Worm (Caenorhabditis elegans): ENCODE results near the gene pqn-48.

pqn-48 gene

ce11 chrII:4089183-4089582 is 50.5 kb downstream of the pqn-48 start (continued):
- TF ChIP-seq rnt-1 (tag; optimal IDR thresholded peaks at IDR 0.05) (peak; percentile 66), ceh-63 (GFP tag; optimal IDR thresholded peaks at IDR 0.05) (no peak), nhr-12 (tag; optimal IDR thresholded peaks at IDR 0.05) (no peak), nhr-47 (tag; optimal IDR thresholded peaks at IDR 0.05) (peak; percentile 49), nhr-85 (tag) (peak; percentile 82), ztf-4 (tag; optimal IDR thresholded peaks at IDR 0.05) (peak; percentile 19), jun-1 (tag; optimal IDR thresholded peaks at IDR 0.05) (peak; percentile 53), mep-1 (tag; optimal IDR thresholded peaks at IDR 0.05) (peak; percentile 45), nhr-20 (tag; optimal IDR thresholded peaks at IDR 0.05) (peak; percentile 86), elt-3 (tag; optimal IDR thresholded peaks at IDR 0.05) (peak in 4 of 6 experiments; percentile 7 to 74 (median 56)), egl-13 (tag; optimal IDR thresholded peaks at IDR 0.05) (no peak), unc-130 (tag; optimal IDR thresholded peaks at IDR 0.05) (peak; percentile 50), nhr-71 (tag; optimal IDR thresholded peaks at IDR 0.05) (peak; percentile 86), nhr-19 (GFP tag; conservative IDR thresholded peaks at IDR 0.05) (peak; percentile 77), aly-2 (tag; optimal IDR thresholded peaks at IDR 0.05) (no peak), xbp-1 (tag; optimal IDR thresholded peaks at IDR 0.05) (no peak), grh-1 (GFP tag; IDR thresholded peaks at IDR 0.05) (peak; percentile 23; the same call in 1 of the 2 replicates), zag-1 (tag; optimal IDR thresholded peaks at IDR 0.05) (no peak)

- no peak for TF ChIP-seq pax-3 (tag; optimal IDR thresholded peaks at IDR 0.05)
- no peak for TF ChIP-seq nhr-12 (tag; optimal IDR thresholded peaks at IDR 0.05)
- peak; percentile 67 for TF ChIP-seq nhr-85 (tag)
- no peak for TF ChIP-seq unc-98 (GFP tag; IDR thresholded peaks at IDR 0.05)
- TF ChIP-seq lin-35 (GFP tag; optimal IDR thresholded peaks at IDR 0.05): peak in 1 of 2 experiments; percentile 63
- no peak for TF ChIP-seq isw-1 (GFP tag; IDR thresholded peaks at IDR 0.05)
- peak; percentile 33 for TF ChIP-seq nhr-90 (tag; optimal IDR thresholded peaks at IDR 0.05; ENCODE audit: poor library complexity)
- TF ChIP-seq nhr-77 (tag; optimal IDR thresholded peaks at IDR 0.05): no peak
- no peak for TF ChIP-seq pqm-1 (tag; optimal IDR thresholded peaks at IDR 0.05)
- TF ChIP-seq nhr-20 (tag; optimal IDR thresholded peaks at IDR 0.05): peak; percentile 56
- TF ChIP-seq nhr-19 (GFP tag; conservative IDR thresholded peaks at IDR 0.05): peak; percentile 59
- no peak for TF ChIP-seq fos-1 (tag; optimal IDR thresholded peaks at IDR 0.05)
- no peak for TF ChIP-seq F16B12.6 (tag; optimal IDR thresholded peaks at IDR 0.05)
- TF ChIP-seq aly-2 (tag; optimal IDR thresholded peaks at IDR 0.05): no peak
- no peak for TF ChIP-seq fkh-4 (tag; optimal IDR thresholded peaks at IDR 0.05; ENCODE audit: borderline replicate concordance)
- peak; percentile 17 for TF ChIP-seq rnt-1 (tag; optimal IDR thresholded peaks at IDR 0.05)
- TF ChIP-seq C16A3.4 (tag; optimal IDR thresholded peaks at IDR 0.05): no peak
- TF ChIP-seq xbp-1 (tag; optimal IDR thresholded peaks at IDR 0.05): no peak
- TF ChIP-seq elt-3 (tag; optimal IDR thresholded peaks at IDR 0.05): peak in 1 of 6 experiments; percentile 16
- peak; percentile 48 for TF ChIP-seq tbx-2 (tag; optimal IDR thresholded peaks at IDR 0.05)
- TF ChIP-seq swsn-7 (tag; optimal IDR thresholded peaks at IDR 0.05): no peak
- TF ChIP-seq lin-39 (tag; optimal IDR thresholded peaks at IDR 0.05): no peak
- TF ChIP-seq skn-1 (tag; optimal IDR thresholded peaks at IDR 0.05): no peak
- no peak for TF ChIP-seq dsc-1 (tag; optimal IDR thresholded peaks at IDR 0.05)
- no peak for TF ChIP-seq ets-5 (GFP tag; IDR thresholded peaks at IDR 0.05)
- no peak for TF ChIP-seq alr-1 (tag; optimal IDR thresholded peaks at IDR 0.05; ENCODE audit: borderline replicate concordance)
- no peak for TF ChIP-seq aha-1 (tag; optimal IDR thresholded peaks at IDR 0.05)
- TF ChIP-seq nhr-84 (tag; optimal IDR thresholded peaks at IDR 0.05): no peak
- TF ChIP-seq lsy-2 (tag; optimal IDR thresholded peaks at IDR 0.05): no peak
- TF ChIP-seq pag-3 (tag; optimal IDR thresholded peaks at IDR 0.05; ENCODE audit: borderline replicate concordance, insufficient read depth): no peak
- no peak for TF ChIP-seq sptf-1 (tag; optimal IDR thresholded peaks at IDR 0.05)
- no peak for TF ChIP-seq efl-3 (GFP tag; optimal IDR thresholded peaks at IDR 0.05)
- peak in 1 of 2 experiments; percentile 69 for TF ChIP-seq mdl-1 (tag; optimal IDR thresholded peaks at IDR 0.05)
- TF ChIP-seq efl-1 (optimal IDR thresholded peaks at IDR 0.05): no peak
- TF ChIP-seq efl-1 (GFP tag; optimal IDR thresholded peaks at IDR 0.05 in 1 of 2): no peak
- no peak for TF ChIP-seq lin-13 (GFP tag; optimal IDR thresholded peaks at IDR 0.05)
- TF ChIP-seq fkh-8 (tag; optimal IDR thresholded peaks at IDR 0.05): no peak
- no peak for TF ChIP-seq ceh-63 (GFP tag; optimal IDR thresholded peaks at IDR 0.05)
- no peak for TF ChIP-seq mef-2 (tag; optimal IDR thresholded peaks at IDR 0.05)
- no peak for TF ChIP-seq egl-27 (tag; optimal IDR thresholded peaks at IDR 0.05)
- TF ChIP-seq tlp-1 (tag; optimal IDR thresholded peaks at IDR 0.05): no peak
- TF ChIP-seq ceh-82 (tag; optimal IDR thresholded peaks at IDR 0.05): no peak
- TF ChIP-seq unc-130 (tag; optimal IDR thresholded peaks at IDR 0.05): peak; percentile 14
These were observed 52.1 kb downstream of the pqn-48 start for ce11 chrII:4090790-4091189.
